Fruit fly (Drosophila melanogaster) whole organism, pupa: ENCODE data around the gene Ube3a.
A peak's percentile ranks its signal among the peaks of the same experiment; 100 is the strongest.

ENCODE experiments used
- CG10348 ChIP-seq: fragments of 200-800 bp; sonication (Bioruptor generic); IDR thresholded peaks from 2 replicates; pipeline ENCODE4 v1.3.6; 2022; ENCODE audit warnings: missing biosample characterization, missing genetic modification characterization
- CG13204 ChIP-seq: fragments of 200-800 bp; sonication (Bioruptor generic); optimal IDR thresholded peaks from 2 replicates; lab custom pipeline; 2018; ENCODE audit warnings: missing biosample characterization, mild to moderate bottlenecking, missing genetic modification characterization, moderate library complexity
- CG15710 ChIP-seq: fragments of 200-800 bp; sonication (Bioruptor generic); optimal IDR thresholded peaks from 2 replicates; lab custom pipeline; 2018; ENCODE audit warnings: missing biosample characterization, mild to moderate bottlenecking, missing genetic modification characterization, moderate library complexity
- CG32121 ChIP-seq: fragments of 200-800 bp; sonication (Bioruptor generic); IDR thresholded peaks from 2 replicates; pipeline ENCODE4 v1.3.6; 2022; ENCODE audit warnings: missing biosample characterization, missing genetic modification characterization
- CG4496 ChIP-seq: fragments of 200-800 bp; sonication (Bioruptor generic); IDR thresholded peaks from 3 replicates; pipeline ENCODE4 v1.3.6; 2022; ENCODE audit warnings: missing biosample characterization, missing genetic modification characterization
- CG8159 ChIP-seq: fragments of 200-800 bp; sonication (Bioruptor generic); optimal IDR thresholded peaks from 3 replicates; lab custom pipeline; 2018; ENCODE audit warnings: missing biosample characterization, mild to moderate bottlenecking, missing genetic modification characterization, moderate library complexity
- CG8301 ChIP-seq: fragments of 200-800 bp; sonication (Bioruptor generic); optimal IDR thresholded peaks from 2 replicates; lab custom pipeline; 2018; ENCODE audit warnings: missing biosample characterization, mild to moderate bottlenecking, missing genetic modification characterization
- CG9948 ChIP-seq: fragments of 200-800 bp; sonication (Bioruptor generic); optimal IDR thresholded peaks from 2 replicates; lab custom pipeline; 2018; ENCODE audit warnings: missing biosample characterization, mild to moderate bottlenecking, missing genetic modification characterization, moderate library complexity
- Pif1B ChIP-seq: fragments of 200-800 bp; sonication (Bioruptor generic); optimal IDR thresholded peaks from 3 replicates; lab custom pipeline; 2016; ENCODE audit warnings: missing biosample characterization, missing genetic modification characterization
- Snoo ChIP-seq: fragments of 200-800 bp; sonication (Bioruptor generic); optimal IDR thresholded peaks from 3 replicates; lab custom pipeline; 2017; ENCODE audit warnings: missing biosample characterization, mild to moderate bottlenecking, missing genetic modification characterization, inconsistent platforms
- fd96Ca ChIP-seq: fragments of 200-800 bp; sonication (Bioruptor generic); IDR thresholded peaks from 3 replicates; pipeline ENCODE4 v1.3.6; 2022; ENCODE audit warnings: missing biosample characterization, missing genetic modification characterization

DNA sequence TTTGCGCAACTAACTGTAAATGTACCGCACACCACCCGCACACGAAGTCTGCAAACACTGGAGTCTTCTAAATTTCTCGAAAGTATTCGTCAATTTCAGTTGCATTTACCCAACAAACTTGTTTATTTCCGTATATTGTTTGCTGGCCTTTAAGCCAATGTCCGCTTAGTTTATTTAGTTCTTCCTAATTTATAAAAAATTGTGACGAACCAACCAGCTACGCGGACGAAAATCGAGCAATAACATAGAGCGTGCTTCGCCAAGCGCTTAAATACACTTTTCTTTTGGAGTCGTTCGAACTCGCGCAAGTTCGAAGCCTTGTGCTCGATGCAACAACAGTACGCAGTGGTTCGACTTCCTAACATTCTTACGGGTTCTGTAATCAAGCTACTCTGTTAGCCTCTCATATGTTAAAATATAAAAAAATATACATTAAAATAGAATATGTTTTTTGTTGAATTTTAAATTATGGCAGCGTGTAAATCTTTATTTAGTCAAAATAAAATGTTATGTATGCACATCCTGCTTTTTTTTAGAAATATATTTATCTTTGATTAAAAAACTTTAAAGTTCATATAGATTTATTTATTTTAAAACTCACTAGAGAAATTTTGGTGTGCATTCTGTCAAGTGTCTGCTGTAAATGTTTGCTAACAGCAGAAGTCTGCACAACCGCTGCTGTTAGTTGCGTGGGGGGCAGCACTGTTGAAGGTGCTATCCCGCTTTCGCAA is 12.9 kb downstream of the Ube3a start, which contains the start of gene GlcAT-P:
- TF ChIP-seq CG8301 (tag; lab: Kevin White, UChicago), result peak; percentile 35
- peak; percentile 87 for TF ChIP-seq CG32121 (GFP tag; lab: Robert Waterston, UW)
- TF ChIP-seq CG13204 (GFP tag; lab: Kevin White, UChicago), result no peak
- TF ChIP-seq CG10348 (GFP tag; lab: Robert Waterston, UW), result no peak
- peak; percentile 22 for TF ChIP-seq Snoo (tag; lab: Kevin White, UChicago)
- peak; percentile 59 for TF ChIP-seq CG9948 (tag; lab: Kevin White, UChicago)
- TF ChIP-seq Pif1B, result peak; percentile 22
- peak; percentile 58 for TF ChIP-seq CG15710 (tag; lab: Kevin White, UChicago)
- peak; percentile 53; the same call in 2 of the 3 replicates for TF ChIP-seq CG4496 (GFP tag; lab: Robert Waterston, UW)
- no peak for TF ChIP-seq fd96Ca
- TF ChIP-seq CG8159 (tag; lab: Kevin White, UChicago), result peak; percentile 80
